Fruit fly (Drosophila melanogaster): ENCODE data around the gene CG4009.

Gene CG4009

DNA sequence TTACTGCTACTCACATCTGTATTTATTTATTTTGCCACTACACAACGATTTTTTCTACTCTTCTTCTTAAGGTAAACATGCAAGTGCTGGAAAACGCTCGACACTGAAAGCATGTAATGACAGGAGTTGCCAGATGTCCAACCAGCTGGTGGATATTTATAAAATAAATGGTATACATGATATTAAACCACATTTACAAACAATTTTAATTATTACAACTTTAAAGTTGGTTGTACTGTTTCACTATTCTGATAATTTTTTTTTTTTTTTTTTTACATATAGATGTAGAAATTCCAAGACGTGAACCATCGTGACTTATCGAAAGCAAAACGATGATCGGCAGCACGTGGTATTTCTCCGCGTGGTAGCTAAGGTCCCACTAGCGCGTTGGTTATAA is 44.0 kb upstream of the CG4009 start, which contains the start of the genes Keap1 and kuk (continued):
- TF ChIP-seq ss (GFP tag; optimal IDR thresholded peaks at IDR 0.05), result no peak
- TF ChIP-seq esn (GFP tag; optimal IDR thresholded peaks at IDR 0.05), result peak; percentile 69
- TF ChIP-seq OdsH (GFP tag; optimal IDR thresholded peaks at IDR 0.05), result peak; percentile 65
- TF ChIP-seq vri (GFP tag; optimal IDR thresholded peaks at IDR 0.05), result peak; percentile 68
- TF ChIP-seq lz (GFP tag; optimal IDR thresholded peaks at IDR 0.05), result peak; percentile 70
- peak; percentile 17 for TF ChIP-seq achi (GFP tag; optimal IDR thresholded peaks at IDR 0.05)
- TF ChIP-seq CG11762 (GFP tag; optimal IDR thresholded peaks at IDR 0.05; ENCODE audit: insufficient read depth), result peak; percentile 17
- TF ChIP-seq CG3919 (GFP tag; optimal IDR thresholded peaks at IDR 0.05), result peak; percentile 41
- no peak for TF ChIP-seq CG11294 (GFP tag; IDR thresholded peaks at IDR 0.05)
- TF ChIP-seq CG6854 (GFP tag; optimal IDR thresholded peaks at IDR 0.05), result no peak
- TF ChIP-seq Hr39 (GFP tag; optimal IDR thresholded peaks at IDR 0.05), result peak; percentile 61
- TF ChIP-seq fkh (GFP tag; optimal IDR thresholded peaks at IDR 0.05), result peak; percentile 99
- TF ChIP-seq acj6 (GFP tag; optimal IDR thresholded peaks at IDR 0.05), result peak; percentile 57
- peak; percentile 84 for TF ChIP-seq Sox14 (GFP tag; optimal IDR thresholded peaks at IDR 0.05)
- no peak for TF ChIP-seq CG8119 (GFP tag; IDR thresholded peaks at IDR 0.05)
- TF ChIP-seq CG10631 (GFP tag; optimal IDR thresholded peaks at IDR 0.05), result peak; percentile 54
- TF ChIP-seq CG32006 (GFP tag; optimal IDR thresholded peaks at IDR 0.05), result peak; percentile 21
- TF ChIP-seq CG6808 (GFP tag; optimal IDR thresholded peaks at IDR 0.05), result peak; percentile 31
- no peak for TF ChIP-seq CG8632 (GFP tag; optimal IDR thresholded peaks at IDR 0.05)
- no peak for TF ChIP-seq CG7368 (GFP tag; optimal IDR thresholded peaks at IDR 0.05)
- peak; percentile 17 for TF ChIP-seq Sox15 (GFP tag; optimal IDR thresholded peaks at IDR 0.05)
- TF ChIP-seq salr (GFP tag; optimal IDR thresholded peaks at IDR 0.05), result no peak

dm6 chr3R:17078961-17079858 is 43.4 kb upstream of the CG4009 start:
- peak; percentile 20 for TF ChIP-seq CG16779 (tag; optimal IDR thresholded peaks at IDR 0.05)
- peak; percentile 87 for TF ChIP-seq Eip78C (GFP tag)
- peak; percentile 42 for TF ChIP-seq CG15336 (GFP tag; IDR thresholded peaks at IDR 0.05)
- TF ChIP-seq net (GFP tag; optimal IDR thresholded peaks at IDR 0.05), result peak; percentile 18
- peak; percentile 36 for TF ChIP-seq Eip75B (GFP tag; optimal IDR thresholded peaks at IDR 0.05)
- peak; percentile 12 for TF ChIP-seq CG9139 (GFP tag; optimal IDR thresholded peaks at IDR 0.05)
- TF ChIP-seq vri (GFP tag; optimal IDR thresholded peaks at IDR 0.05), result peak; percentile 68
- no peak for TF ChIP-seq fd85E (GFP tag; optimal IDR thresholded peaks at IDR 0.05)
- TF ChIP-seq CG6808 (GFP tag; optimal IDR thresholded peaks at IDR 0.05), result no peak
- peak; percentile 25 for TF ChIP-seq CG3919 (GFP tag; optimal IDR thresholded peaks at IDR 0.05)
- peak; percentile 31 for TF ChIP-seq spab (GFP tag; optimal IDR thresholded peaks at IDR 0.05)
- TF ChIP-seq CG1621 (tag; optimal IDR thresholded peaks at IDR 0.05), result peak; percentile 35
- peak; percentile 61 to 68 for TF ChIP-seq ss (GFP tag; optimal IDR thresholded peaks at IDR 0.05)
- TF ChIP-seq CG8319 (GFP tag; optimal IDR thresholded peaks at IDR 0.05), result no peak
- peak; percentile 77 for TF ChIP-seq CG6854 (GFP tag; optimal IDR thresholded peaks at IDR 0.05)
- peak; percentile 89 for TF ChIP-seq svp (GFP tag)
- peak; percentile 76 for TF ChIP-seq CG6163 (GFP tag; IDR thresholded peaks at IDR 0.05)
- no peak for TF ChIP-seq dac (GFP tag; optimal IDR thresholded peaks at IDR 0.05)

- peak; percentile 88 for TF ChIP-seq svp (GFP tag)
- no peak for TF ChIP-seq Eip78C (GFP tag)
- peak; percentile 20 for TF ChIP-seq CG6808 (GFP tag; optimal IDR thresholded peaks at IDR 0.05)
- no peak for TF ChIP-seq acj6 (GFP tag; optimal IDR thresholded peaks at IDR 0.05)
- TF ChIP-seq CG6276 (GFP tag; optimal IDR thresholded peaks at IDR 0.05), result no peak
- no peak for TF ChIP-seq CG3919 (GFP tag; optimal IDR thresholded peaks at IDR 0.05)
- TF ChIP-seq Ets21C (GFP tag; optimal IDR thresholded peaks at IDR 0.05), result no peak
- no peak for TF ChIP-seq Lpt (GFP tag; optimal IDR thresholded peaks at IDR 0.05)
- no peak for TF ChIP-seq CG9139 (GFP tag; optimal IDR thresholded peaks at IDR 0.05)
- no peak for TF ChIP-seq achi (GFP tag; optimal IDR thresholded peaks at IDR 0.05)
- TF ChIP-seq CG10631 (GFP tag; optimal IDR thresholded peaks at IDR 0.05), result no peak
- no peak for TF ChIP-seq CG16779 (tag; optimal IDR thresholded peaks at IDR 0.05)
- TF ChIP-seq Met (GFP tag; optimal IDR thresholded peaks at IDR 0.05), result no peak
- TF ChIP-seq Gug (GFP tag; IDR thresholded peaks at IDR 0.05), result 0 out of 2 replicates have a peak, but pooled peaks have one; percentile 10
- no peak for TF ChIP-seq lz (GFP tag; optimal IDR thresholded peaks at IDR 0.05)
- TF ChIP-seq Hr38 (GFP tag; optimal IDR thresholded peaks at IDR 0.05), result no peak
- TF ChIP-seq CG6792 (GFP tag; optimal IDR thresholded peaks at IDR 0.05), result no peak
- no peak for TF ChIP-seq Hr39 (GFP tag; optimal IDR thresholded peaks at IDR 0.05)
- peak; percentile 11; the same call in 1 of the 2 replicates for TF ChIP-seq CG15336 (GFP tag; IDR thresholded peaks at IDR 0.05)
- peak; percentile 58 for TF ChIP-seq Sox14 (GFP tag; optimal IDR thresholded peaks at IDR 0.05)
- TF ChIP-seq vri (GFP tag; optimal IDR thresholded peaks at IDR 0.05), result peak; percentile 64
- no peak for TF ChIP-seq CG8319 (GFP tag; optimal IDR thresholded peaks at IDR 0.05)
- no peak for TF ChIP-seq CG7368 (GFP tag; optimal IDR thresholded peaks at IDR 0.05)
- TF ChIP-seq Smox (GFP tag; optimal IDR thresholded peaks at IDR 0.05), result no peak
- TF ChIP-seq dac (GFP tag; optimal IDR thresholded peaks at IDR 0.05), result no peak
- TF ChIP-seq CG34406 (GFP tag; optimal IDR thresholded peaks at IDR 0.05), result no peak
- TF ChIP-seq esn (GFP tag; optimal IDR thresholded peaks at IDR 0.05), result peak; percentile 3
Observed at dm6 chr3R:17077968-17078417, 42.1 kb upstream of the CG4009 start.
